Fruit fly (Drosophila melanogaster) whole organism, embryonic: ENCODE data around the gene sol.
A peak's percentile ranks its signal among the peaks of the same experiment; 100 is the strongest.

Source experiments
- ATbp ChIP-seq: fragments of 200-800 bp; sonication (Bioruptor generic); optimal IDR thresholded peaks from 2 replicates; lab custom pipeline; 2017; ENCODE audit warnings: missing biosample characterization, mild to moderate bottlenecking, missing genetic modification characterization, missing genetic modification reagents
- Atf6 ChIP-seq: fragments of 200-800 bp; sonication (Bioruptor generic); IDR thresholded peaks from 2 replicates; pipeline ENCODE4 v1.3.6; 2022; ENCODE audit warnings: missing biosample characterization, missing genetic modification characterization
- BtbVII ChIP-seq: fragments of 200-800 bp; sonication (Bioruptor generic); optimal IDR thresholded peaks from 3 replicates; lab custom pipeline; 2017; ENCODE audit warnings: missing biosample characterization, mild to moderate bottlenecking, missing genetic modification characterization
- Bteb2 ChIP-seq: fragments of 200-800 bp; sonication (Bioruptor generic); optimal IDR thresholded peaks from 2 replicates; lab custom pipeline; 2016; ENCODE audit warnings: missing biosample characterization, missing genetic modification characterization
- C15 ChIP-seq: fragments of 200-800 bp; sonication (Bioruptor generic); IDR thresholded peaks from 3 replicates; pipeline ENCODE4 v1.3.6; 2022; ENCODE audit warnings: missing biosample characterization, missing genetic modification characterization
- CG10366 ChIP-seq: fragments of 200-800 bp; sonication (Bioruptor generic); IDR thresholded peaks from 2 replicates; pipeline ENCODE4 v1.3.6; 2022; ENCODE audit warnings: missing biosample characterization, missing genetic modification characterization
- CG11093 ChIP-seq: fragments of 200-800 bp; sonication (Bioruptor generic); IDR thresholded peaks from 3 replicates; pipeline ENCODE4 v1.3.6; 2022; ENCODE audit warnings: missing biosample characterization, missing genetic modification characterization
- CG14860 ChIP-seq: fragments of 200-800 bp; sonication (Bioruptor generic); IDR thresholded peaks from 3 replicates; pipeline ENCODE4 v1.3.6; 2022; ENCODE audit warnings: missing biosample characterization, missing genetic modification characterization; ENCODE audit not compliant: partially characterized antibody
- CG15696 ChIP-seq: fragments of 200-800 bp; sonication (Bioruptor generic); optimal IDR thresholded peaks from 2 replicates; lab custom pipeline; 2019; ENCODE audit warnings: missing biosample characterization, mild to moderate bottlenecking, missing genetic modification characterization, moderate library complexity
- CG17328 ChIP-seq: fragments of 200-800 bp; sonication (Bioruptor generic); IDR thresholded peaks from 2 replicates; pipeline ENCODE4 v1.3.6; 2022; ENCODE audit warnings: missing biosample characterization, missing genetic modification characterization
- CG17568 ChIP-seq: fragments of 200-800 bp; sonication (Bioruptor generic); optimal IDR thresholded peaks from 2 replicates; lab custom pipeline; 2018; ENCODE audit warnings: missing biosample characterization, mild to moderate bottlenecking, missing genetic modification characterization, moderate library complexity
- CG17912 ChIP-seq: fragments of 200-800 bp; sonication (Bioruptor generic); optimal IDR thresholded peaks from 2 replicates; lab custom pipeline; 2018; ENCODE audit warnings: missing biosample characterization, mild to moderate bottlenecking, missing genetic modification characterization
- CG18476 ChIP-seq: fragments of 200-800 bp; sonication (Bioruptor generic); optimal IDR thresholded peaks from 2 replicates; lab custom pipeline; 2016; ENCODE audit warnings: missing biosample characterization, mild to moderate bottlenecking, missing genetic modification characterization
- CG2120 ChIP-seq: fragments of 200-800 bp; sonication (Bioruptor generic); optimal IDR thresholded peaks from 3 replicates; lab custom pipeline; 2016; ENCODE audit warnings: missing biosample characterization, missing genetic modification characterization
- CG2129 ChIP-seq: fragments of 200-800 bp; sonication (Bioruptor generic); IDR thresholded peaks from 2 replicates; pipeline ENCODE4 v1.3.6; 2022; ENCODE audit warnings: missing biosample characterization, missing genetic modification characterization; ENCODE audit not compliant: partially characterized antibody
- CG3163 ChIP-seq: fragments of 200-800 bp; sonication (Bioruptor generic); optimal IDR thresholded peaks from 3 replicates; lab custom pipeline; 2016; ENCODE audit warnings: missing biosample characterization, missing genetic modification characterization
- CG32772 ChIP-seq: fragments of 200-800 bp; sonication (Bioruptor generic); IDR thresholded peaks from 2 replicates; pipeline ENCODE4 v1.3.6; 2022; ENCODE audit warnings: missing biosample characterization, missing genetic modification characterization
- CG3281 ChIP-seq: fragments of 200-800 bp; sonication (Bioruptor generic); optimal IDR thresholded peaks from 3 replicates; lab custom pipeline; 2017; ENCODE audit warnings: missing biosample characterization, mild to moderate bottlenecking, missing genetic modification characterization
- CG3726 ChIP-seq: fragments of 200-800 bp; sonication (Bioruptor generic); IDR thresholded peaks from 3 replicates; pipeline ENCODE4, ENCODE4 v1.3.6; 2022; ENCODE audit warnings: missing biosample characterization, missing genetic modification characterization
- CG4404 ChIP-seq: fragments of 200-800 bp; sonication (Bioruptor generic); IDR thresholded peaks from 2 replicates; pipeline ENCODE4 v1.3.6; 2022; ENCODE audit warnings: missing biosample characterization, missing genetic modification characterization
- CG4730 ChIP-seq: fragments of 200-800 bp; sonication (Bioruptor generic); IDR thresholded peaks from 2 replicates; pipeline ENCODE4 v1.3.6; 2022; ENCODE audit warnings: missing biosample characterization, missing genetic modification characterization
- CG4820 ChIP-seq: fragments of 200-800 bp; sonication (Bioruptor generic); optimal IDR thresholded peaks from 3 replicates; lab custom pipeline; 2016; ENCODE audit warnings: missing biosample characterization, missing genetic modification characterization
- CG9727 ChIP-seq: fragments of 200-800 bp; sonication (Bioruptor generic); optimal IDR thresholded peaks from 3 replicates; lab custom pipeline; 2017; ENCODE audit warnings: missing biosample characterization, mild to moderate bottlenecking, missing genetic modification characterization
- CoRest ChIP-seq: fragments of 200-800 bp; sonication (Bioruptor generic); optimal IDR thresholded peaks from 3 replicates; lab custom pipeline; 2018; ENCODE audit warnings: missing biosample characterization, mild to moderate bottlenecking, missing genetic modification characterization, moderate library complexity
- D19B ChIP-seq: fragments of 200-800 bp; sonication (Bioruptor generic); optimal IDR thresholded peaks from 2 replicates; lab custom pipeline; 2017; ENCODE audit warnings: missing biosample characterization, mild to moderate bottlenecking, missing genetic modification characterization
- Hmx ChIP-seq: fragments of 200-800 bp; sonication (Bioruptor generic); optimal IDR thresholded peaks from 2 replicates; lab custom pipeline; 2016; ENCODE audit warnings: missing biosample characterization, missing genetic modification characterization
- Hsf ChIP-seq: fragments of 200-800 bp; sonication (Bioruptor generic); optimal IDR thresholded peaks from 3 replicates; lab custom pipeline; 2016; ENCODE audit warnings: missing biosample characterization, missing genetic modification characterization
- Mrtf ChIP-seq: fragments of 200-800 bp; sonication (Bioruptor generic); IDR thresholded peaks from 3 replicates; pipeline ENCODE4 v1.3.6; 2022; ENCODE audit warnings: missing biosample characterization, missing genetic modification characterization
- NC2α ChIP-seq: fragments of 200-800 bp; sonication (Bioruptor generic); optimal IDR thresholded peaks from 2 replicates; lab custom pipeline; 2016; ENCODE audit warnings: missing biosample characterization, missing genetic modification characterization
- Sin3A ChIP-seq: fragments of >200 bp; optimal IDR thresholded peaks from 2 replicates; lab custom pipeline; 2018
- Xbp1 ChIP-seq: fragments of 200-800 bp; sonication (Bioruptor generic); optimal IDR thresholded peaks from 3 replicates; lab custom pipeline; 2016; ENCODE audit warnings: missing biosample characterization, mild to moderate bottlenecking, missing genetic modification characterization
- abd-A ChIP-seq: fragments of 200-800 bp; sonication (Bioruptor generic); optimal IDR thresholded peaks from 3 replicates; lab custom pipeline; 2019; ENCODE audit warnings: missing biosample characterization, mild to moderate bottlenecking, missing genetic modification characterization, moderate library complexity
- ase ChIP-seq: fragments of 200-800 bp; sonication (Bioruptor generic); IDR thresholded peaks from 3 replicates; pipeline ENCODE4 v1.3.6; 2022; ENCODE audit warnings: missing biosample characterization, missing genetic modification characterization
- bowl ChIP-seq: fragments of 200-800 bp; sonication (Bioruptor generic); IDR thresholded peaks from 2 replicates; pipeline ENCODE4 v1.3.6; 2022; ENCODE audit warnings: missing biosample characterization, missing genetic modification characterization
- cas ChIP-seq: fragments of 200-800 bp; sonication (Bioruptor generic); IDR thresholded peaks from 2 replicates; pipeline ENCODE4 v1.3.6; 2022; ENCODE audit warnings: missing biosample characterization, missing genetic modification characterization
- crol ChIP-seq: fragments of 200-800 bp; sonication (Bioruptor generic); IDR thresholded peaks from 2 replicates; pipeline ENCODE4 v1.3.6; 2022; ENCODE audit warnings: missing biosample characterization, missing genetic modification characterization
- eyg ChIP-seq: fragments of 200-800 bp; sonication (Bioruptor generic); optimal IDR thresholded peaks from 3 replicates; lab custom pipeline; 2016; ENCODE audit warnings: missing biosample characterization, missing genetic modification characterization
- grau ChIP-seq: fragments of 200-800 bp; optimal IDR thresholded peaks from 3 replicates; lab custom pipeline; 2019; ENCODE audit warnings: missing biosample characterization, mild to moderate bottlenecking, missing genetic modification characterization, moderate library complexity
- lab ChIP-seq: fragments of 200-800 bp; sonication (Bioruptor generic); optimal IDR thresholded peaks from 3 replicates; lab custom pipeline; 2017; ENCODE audit warnings: missing biosample characterization, missing genetic modification characterization, mild to moderate bottlenecking, moderate library complexity, missing genetic modification reagents
- lbe ChIP-seq: fragments of 200-800 bp; sonication (Bioruptor generic); optimal IDR thresholded peaks from 2 replicates; lab custom pipeline; 2016; ENCODE audit warnings: missing biosample characterization, mild to moderate bottlenecking, missing genetic modification characterization
- luna ChIP-seq: fragments of 200-800 bp; sonication (Bioruptor generic); optimal IDR thresholded peaks from 2 replicates; lab custom pipeline; 2016; ENCODE audit warnings: missing biosample characterization, missing genetic modification characterization
- mam ChIP-seq: fragments of 200-800 bp; sonication (Bioruptor generic); optimal IDR thresholded peaks from 3 replicates; lab custom pipeline; 2016; ENCODE audit warnings: missing biosample characterization, missing genetic modification characterization
- sens-2 ChIP-seq: fragments of 200-800 bp; sonication (Bioruptor generic); IDR thresholded peaks from 2 replicates; pipeline ENCODE4 v1.3.6; 2022; ENCODE audit warnings: missing biosample characterization, missing genetic modification characterization
- slbo ChIP-seq: fragments of 200-800 bp; sonication (Bioruptor generic); IDR thresholded peaks from 2 replicates; pipeline ENCODE4 v1.3.6; 2022; ENCODE audit warnings: missing biosample characterization, missing genetic modification characterization
- so ChIP-seq: fragments of 200-800 bp; sonication (Bioruptor generic); IDR thresholded peaks from 3 replicates; pipeline ENCODE4 v1.3.6; 2022; ENCODE audit warnings: missing biosample characterization, missing genetic modification characterization
- toy ChIP-seq: fragments of 200-800 bp; sonication (Bioruptor generic); IDR thresholded peaks from 2 replicates; pipeline ENCODE4 v1.3.6; 2022; ENCODE audit warnings: missing biosample characterization, missing genetic modification characterization
- trem ChIP-seq: fragments of 200-800 bp; optimal IDR thresholded peaks from 3 replicates; lab custom pipeline; 2019; ENCODE audit warnings: missing biosample characterization, mild to moderate bottlenecking, missing genetic modification characterization, moderate library complexity
- ttk ChIP-seq: fragments of 200-800 bp; sonication (Bioruptor generic); IDR thresholded peaks from 2 replicates; pipeline ENCODE4 v2.1.2; 2022; ENCODE audit warnings: missing biosample characterization, missing genetic modification characterization
- twi ChIP-seq: fragments of 200-800 bp; optimal IDR thresholded peaks from 2 replicates; lab custom pipeline; 2019; ENCODE audit warnings: missing biosample characterization, mild to moderate bottlenecking, missing genetic modification characterization, moderate library complexity
- unc-4 ChIP-seq: fragments of 200-800 bp; sonication (Bioruptor generic); IDR thresholded peaks from 2 replicates; pipeline ENCODE4 v1.3.6; 2022; ENCODE audit warnings: missing biosample characterization, missing genetic modification characterization; ENCODE audit not compliant: partially characterized antibody
- unpg ChIP-seq: fragments of 200-800 bp; sonication (Bioruptor generic); optimal IDR thresholded peaks from 3 replicates; lab custom pipeline; 2018; ENCODE audit warnings: missing biosample characterization, mild to moderate bottlenecking, missing genetic modification characterization, moderate library complexity

Gene sol

dm6 chrX:21373659-21374426, 23.8 kb downstream of the sol start, which contains the start of gene slgA (continued):
- TF ChIP-seq CG15696 (tag; lab: Kevin White, UChicago) = no peak
- TF ChIP-seq CG11093 (GFP tag; lab: Robert Waterston, UW) = no peak
- TF ChIP-seq lab = peak; percentile 49
- peak; percentile 83 for TF ChIP-seq crol (GFP tag; lab: Robert Waterston, UW)
- peak; percentile 44 for TF ChIP-seq trem (tag; lab: Kevin White, UChicago)
- peak; percentile 24 for TF ChIP-seq CG4820 (GFP tag; lab: Kevin White, UChicago)
- no peak for TF ChIP-seq Mrtf (GFP tag; lab: Robert Waterston, UW)
- no peak for TF ChIP-seq D19B (GFP tag; lab: Kevin White, UChicago)
- TF ChIP-seq CG32772 (GFP tag; lab: Robert Waterston, UW) = no peak
- TF ChIP-seq CG4730 = no peak
- peak; percentile 37 for TF ChIP-seq Sin3A (lab: Kevin White, UChicago)
- no peak for TF ChIP-seq CG17912
- no peak for TF ChIP-seq ATbp
- TF ChIP-seq eyg (GFP tag; lab: Kevin White, UChicago) = no peak
- no peak for TF ChIP-seq ttk (GFP tag; lab: Robert Waterston, UW)
- TF ChIP-seq CG3281 (GFP tag; lab: Kevin White, UChicago) = peak; percentile 35
- TF ChIP-seq CG17328 (GFP tag; lab: Robert Waterston, UW) = no peak
- no peak for TF ChIP-seq twi (tag; lab: Kevin White, UChicago)
- TF ChIP-seq grau (tag; lab: Kevin White, UChicago) = peak; percentile 29
- no peak for TF ChIP-seq abd-A
- TF ChIP-seq sens-2 (GFP tag; lab: Robert Waterston, UW) = no peak
- TF ChIP-seq ase = no peak
- TF ChIP-seq Bteb2 = peak; percentile 35
- peak; percentile 69 for TF ChIP-seq mam (GFP tag; lab: Kevin White, UChicago)
- no peak for TF ChIP-seq Hmx
- no peak for TF ChIP-seq CG3726
- no peak for TF ChIP-seq NC2α (GFP tag; lab: Kevin White, UChicago)
- TF ChIP-seq CG2129 (GFP tag; lab: Robert Waterston, UW) = peak; percentile 33; the same call in 1 of the 2 replicates
- peak; percentile 40 for TF ChIP-seq CG9727
- TF ChIP-seq unc-4 (GFP tag; lab: Robert Waterston, UW) = peak; percentile 63
- TF ChIP-seq CG4404 (GFP tag; lab: Robert Waterston, UW) = no peak
- TF ChIP-seq CoRest (tag; lab: Kevin White, UChicago) = peak; percentile 48
- no peak for TF ChIP-seq bowl (GFP tag; lab: Robert Waterston, UW)
- no peak for TF ChIP-seq Hsf (GFP tag; lab: Kevin White, UChicago)
- TF ChIP-seq CG2120 (GFP tag; lab: Kevin White, UChicago) = peak; percentile 65
- TF ChIP-seq Xbp1 = peak; percentile 38
- TF ChIP-seq CG10366 = no peak
- no peak for TF ChIP-seq CG17568
- TF ChIP-seq CG3163 (GFP tag; lab: Kevin White, UChicago) = peak; percentile 4
- TF ChIP-seq cas (GFP tag; lab: Robert Waterston, UW) = no peak
- TF ChIP-seq Atf6 (GFP tag; lab: Robert Waterston, UW) = no peak
- no peak for TF ChIP-seq CG18476
- no peak for TF ChIP-seq lbe (GFP tag; lab: Kevin White, UChicago)
- TF ChIP-seq unpg (GFP tag; lab: Kevin White, UChicago) = no peak
- TF ChIP-seq C15 = no peak
- TF ChIP-seq toy (GFP tag; lab: Robert Waterston, UW) = no peak
- TF ChIP-seq luna (GFP tag; lab: Kevin White, UChicago) = no peak
- no peak for TF ChIP-seq BtbVII
- TF ChIP-seq slbo (GFP tag; lab: Robert Waterston, UW) = peak; percentile 58
- TF ChIP-seq CG14860 (GFP tag; lab: Robert Waterston, UW) = peak; percentile 50; the same call in 1 of the 3 replicates
- TF ChIP-seq so = peak; percentile 14; the same call in 1 of the 3 replicates
